Fruit fly (Drosophila melanogaster) whole organism, embryonic: ENCODE data around the gene Vha16-3.

ENCODE experiments used
- CG1024 ChIP-seq: fragments of 200-800 bp; sonication (Bioruptor generic); IDR thresholded peaks from 2 replicates; pipeline ENCODE4 v1.3.6; 2022; ENCODE audit warnings: missing biosample characterization, missing genetic modification characterization
- CG10274 ChIP-seq: fragments of 200-800 bp; sonication (Bioruptor generic); optimal IDR thresholded peaks from 3 replicates; lab custom pipeline; 2017; ENCODE audit warnings: missing biosample characterization, mild to moderate bottlenecking, missing genetic modification characterization
- CG10543 ChIP-seq: fragments of 200-800 bp; sonication (Bioruptor generic); optimal IDR thresholded peaks from 3 replicates; lab custom pipeline; 2017; ENCODE audit warnings: missing biosample characterization, mild to moderate bottlenecking, missing genetic modification characterization, moderate library complexity
- CG11093 ChIP-seq: fragments of 200-800 bp; sonication (Bioruptor generic); IDR thresholded peaks from 3 replicates; pipeline ENCODE4 v1.3.6; 2022; ENCODE audit warnings: missing biosample characterization, missing genetic modification characterization
- CG12391 ChIP-seq: fragments of 200-800 bp; sonication (Bioruptor generic); optimal IDR thresholded peaks from 3 replicates; lab custom pipeline; 2018; ENCODE audit warnings: missing biosample characterization, mild to moderate bottlenecking, missing genetic modification characterization, moderate library complexity
- CG12659 ChIP-seq: fragments of 200-800 bp; sonication (Bioruptor generic); optimal IDR thresholded peaks from 3 replicates; lab custom pipeline; 2017; ENCODE audit warnings: mild to moderate bottlenecking, missing biosample characterization, missing genetic modification reagents, missing genetic modification characterization
- CG12769 ChIP-seq: fragments of 200-800 bp; sonication (Bioruptor generic); optimal IDR thresholded peaks from 2 replicates; lab custom pipeline; 2019; ENCODE audit warnings: missing biosample characterization, mild to moderate bottlenecking, missing genetic modification characterization, moderate library complexity
- CG13296 ChIP-seq: fragments of 200-800 bp; sonication (Bioruptor generic); optimal IDR thresholded peaks from 3 replicates; lab custom pipeline; 2018; ENCODE audit warnings: missing biosample characterization, mild to moderate bottlenecking, missing genetic modification characterization
- CG14710 ChIP-seq: fragments of 200-800 bp; sonication (Bioruptor generic); optimal IDR thresholded peaks from 3 replicates; lab custom pipeline; 2019; ENCODE audit warnings: missing biosample characterization, mild to moderate bottlenecking, missing genetic modification characterization, moderate library complexity
- CG15514 ChIP-seq: fragments of 200-800 bp; sonication (Bioruptor generic); optimal IDR thresholded peaks from 3 replicates; lab custom pipeline; 2017; ENCODE audit warnings: missing biosample characterization, missing genetic modification characterization, mild to moderate bottlenecking, moderate library complexity, missing genetic modification reagents
- CG17328 ChIP-seq: fragments of 200-800 bp; sonication (Bioruptor generic); IDR thresholded peaks from 2 replicates; pipeline ENCODE4 v1.3.6; 2022; ENCODE audit warnings: missing biosample characterization, missing genetic modification characterization
- CG17568 ChIP-seq: fragments of 200-800 bp; sonication (Bioruptor generic); optimal IDR thresholded peaks from 2 replicates; lab custom pipeline; 2018; ENCODE audit warnings: missing biosample characterization, mild to moderate bottlenecking, missing genetic modification characterization, moderate library complexity
- CG17612 ChIP-seq: fragments of 200-800 bp; sonication (Bioruptor generic); IDR thresholded peaks from 2 replicates; pipeline ENCODE4 v1.3.6; 2022; ENCODE audit warnings: missing biosample characterization, missing genetic modification characterization
- CG2678 ChIP-seq: fragments of 200-800 bp; sonication (Bioruptor generic); optimal IDR thresholded peaks from 3 replicates; lab custom pipeline; 2019; ENCODE audit warnings: missing biosample characterization, mild to moderate bottlenecking, missing genetic modification characterization, moderate library complexity
- CG2712 ChIP-seq: fragments of 200-800 bp; optimal IDR thresholded peaks from 3 replicates; lab custom pipeline; 2019; ENCODE audit warnings: missing biosample characterization, mild to moderate bottlenecking, missing genetic modification characterization, moderate library complexity
- CG32767 ChIP-seq: fragments of 200-800 bp; sonication (Bioruptor generic); IDR thresholded peaks from 2 replicates; pipeline ENCODE4 v1.3.6; 2022; ENCODE audit warnings: missing biosample characterization, missing genetic modification characterization
- CG33213 ChIP-seq: fragments of 200-800 bp; sonication (Bioruptor generic); optimal IDR thresholded peaks from 3 replicates; lab custom pipeline; 2016; ENCODE audit warnings: missing biosample characterization, missing genetic modification characterization
- CG34376 ChIP-seq: fragments of 200-800 bp; sonication (Bioruptor generic); optimal IDR thresholded peaks from 2 replicates; lab custom pipeline; 2018; ENCODE audit warnings: missing biosample characterization, mild to moderate bottlenecking, missing genetic modification characterization
- CG34422 ChIP-seq: fragments of 200-800 bp; sonication (Bioruptor generic); IDR thresholded peaks from 3 replicates; pipeline ENCODE4 v1.3.6; 2022; ENCODE audit warnings: missing biosample characterization, missing genetic modification characterization
- CG4820 ChIP-seq: fragments of 200-800 bp; sonication (Bioruptor generic); optimal IDR thresholded peaks from 3 replicates; lab custom pipeline; 2016; ENCODE audit warnings: missing biosample characterization, missing genetic modification characterization
- CG8944 ChIP-seq: fragments of 200-800 bp; sonication (Bioruptor generic); optimal IDR thresholded peaks from 3 replicates; lab custom pipeline; 2016; ENCODE audit warnings: missing biosample characterization, missing genetic modification characterization
- CHES-1-like ChIP-seq: fragments of 200-800 bp; sonication (Bioruptor generic); optimal IDR thresholded peaks from 2 replicates; lab custom pipeline; 2016; ENCODE audit warnings: missing biosample characterization, missing genetic modification characterization
- CoRest ChIP-seq: fragments of 200-800 bp; sonication (Bioruptor generic); optimal IDR thresholded peaks from 3 replicates; lab custom pipeline; 2018; ENCODE audit warnings: missing biosample characterization, mild to moderate bottlenecking, missing genetic modification characterization, moderate library complexity
- Doc3 ChIP-seq: fragments of 200-800 bp; sonication (Bioruptor generic); IDR thresholded peaks from 3 replicates; pipeline ENCODE4 v1.3.6; 2022; ENCODE audit warnings: missing biosample characterization, missing genetic modification characterization; ENCODE audit not compliant: partially characterized antibody
- Fer3 ChIP-seq: fragments of 200-800 bp; sonication (Bioruptor generic); optimal IDR thresholded peaks from 2 replicates; lab custom pipeline; 2018; ENCODE audit warnings: missing biosample characterization, mild to moderate bottlenecking, missing genetic modification characterization, moderate library complexity
- Hmr ChIP-seq: fragments of 200-800 bp; sonication (Bioruptor generic); optimal IDR thresholded peaks from 3 replicates; lab custom pipeline; 2017; ENCODE audit warnings: mild to moderate bottlenecking, missing biosample characterization, missing genetic modification reagents, missing genetic modification characterization
- Ptx1 ChIP-seq: fragments of 200-800 bp; sonication (Bioruptor generic); IDR thresholded peaks from 2 replicates; pipeline ENCODE4 v1.3.6; 2022; ENCODE audit warnings: missing biosample characterization, missing genetic modification characterization
- Rfx ChIP-seq: fragments of 200-800 bp; sonication (Bioruptor generic); IDR thresholded peaks from 2 replicates; pipeline ENCODE4 v1.3.6; 2022; ENCODE audit warnings: missing biosample characterization, missing genetic modification characterization
- ab ChIP-seq: fragments of 200-800 bp; sonication (Bioruptor generic); optimal IDR thresholded peaks from 2 replicates; lab custom pipeline; 2016; ENCODE audit warnings: missing biosample characterization, missing genetic modification characterization
- ac ChIP-seq: fragments of 200-800 bp; sonication (Bioruptor generic); optimal IDR thresholded peaks from 3 replicates; lab custom pipeline; 2017; ENCODE audit warnings: missing biosample characterization, mild to moderate bottlenecking, missing genetic modification characterization
- btn ChIP-seq: fragments of 200-800 bp; sonication (Bioruptor generic); optimal IDR thresholded peaks from 2 replicates; lab custom pipeline; 2016; ENCODE audit warnings: missing biosample characterization, missing genetic modification characterization
- caup ChIP-seq: fragments of 200-800 bp; sonication (Bioruptor generic); optimal IDR thresholded peaks from 3 replicates; lab custom pipeline; 2017; ENCODE audit warnings: missing biosample characterization, mild to moderate bottlenecking, missing genetic modification characterization, moderate library complexity; ENCODE audit not compliant: severe bottlenecking
- eve ChIP-seq, 2 experiments: fragments of >200 bp; optimal IDR thresholded peaks; 2 replicates each; lab custom pipeline; 2017; ENCODE audit warnings: missing biosample characterization in 2 of 2, missing genetic modification characterization in 2 of 2
- eyg ChIP-seq: fragments of 200-800 bp; sonication (Bioruptor generic); optimal IDR thresholded peaks from 3 replicates; lab custom pipeline; 2016; ENCODE audit warnings: missing biosample characterization, missing genetic modification characterization
- fd96Cb ChIP-seq: fragments of 200-800 bp; sonication (Bioruptor generic); optimal IDR thresholded peaks from 2 replicates; lab custom pipeline; 2018; ENCODE audit warnings: missing biosample characterization, mild to moderate bottlenecking, missing genetic modification characterization, moderate library complexity
- ind ChIP-seq: fragments of 200-800 bp; sonication (Bioruptor generic); optimal IDR thresholded peaks from 3 replicates; lab custom pipeline; 2016; ENCODE audit warnings: missing biosample characterization, missing genetic modification characterization
- jigr1 ChIP-seq: fragments of 200-800 bp; sonication (Bioruptor generic); IDR thresholded peaks from 3 replicates; pipeline ENCODE4 v1.3.6; 2022; ENCODE audit warnings: missing biosample characterization, missing genetic modification characterization
- lola ChIP-seq, 3 experiments: fragments of >200 bp in 2 of 3; fragments of 200-800 bp in 1 of 3; sonication (Bioruptor generic) in 1 of 3; optimal IDR thresholded peaks; 2 replicates each; lab custom pipeline; 2017 to 2019; ENCODE audit warnings: missing biosample characterization in 3 of 3, missing genetic modification characterization in 3 of 3, mild to moderate bottlenecking in 1 of 3, moderate library complexity in 1 of 3
- mam ChIP-seq: fragments of 200-800 bp; sonication (Bioruptor generic); optimal IDR thresholded peaks from 3 replicates; lab custom pipeline; 2016; ENCODE audit warnings: missing biosample characterization, missing genetic modification characterization
- pfk ChIP-seq: fragments of 200-800 bp; sonication (Bioruptor generic); optimal IDR thresholded peaks from 2 replicates; lab custom pipeline; 2018; ENCODE audit warnings: missing biosample characterization, mild to moderate bottlenecking, missing genetic modification characterization, moderate library complexity
- repo ChIP-seq: fragments of 200-800 bp; sonication (Bioruptor generic); optimal IDR thresholded peaks from 2 replicates; lab custom pipeline; 2016; ENCODE audit warnings: missing biosample characterization, missing genetic modification characterization
- scrt ChIP-seq: fragments of 200-800 bp; sonication (Bioruptor generic); optimal IDR thresholded peaks from 2 replicates; lab custom pipeline; 2018; ENCODE audit warnings: missing biosample characterization, mild to moderate bottlenecking, missing genetic modification characterization, moderate library complexity
- sens ChIP-seq: fragments of 200-800 bp; sonication (Bioruptor generic); peaks from one replicate; lab custom pipeline; 2016; ENCODE audit warnings: missing biosample characterization, missing genetic modification characterization
- stc ChIP-seq: fragments of 200-800 bp; sonication (Bioruptor generic); IDR thresholded peaks from 2 replicates; pipeline ENCODE4 v1.3.6; 2022; ENCODE audit warnings: missing biosample characterization, missing genetic modification characterization
- tgo ChIP-seq: fragments of 200-800 bp; sonication (Bioruptor generic); IDR thresholded peaks from 3 replicates; pipeline ENCODE4 v1.3.6; 2022; ENCODE audit warnings: missing biosample characterization, missing genetic modification characterization
- tin ChIP-seq: fragments of 200-800 bp; sonication (Bioruptor generic); optimal IDR thresholded peaks from 3 replicates; lab custom pipeline; 2016; ENCODE audit warnings: missing biosample characterization, missing genetic modification characterization
- unpg ChIP-seq: fragments of 200-800 bp; sonication (Bioruptor generic); optimal IDR thresholded peaks from 3 replicates; lab custom pipeline; 2018; ENCODE audit warnings: missing biosample characterization, mild to moderate bottlenecking, missing genetic modification characterization, moderate library complexity
- wek ChIP-seq: fragments of 200-800 bp; sonication (Bioruptor generic); optimal IDR thresholded peaks from 3 replicates; lab custom pipeline; 2018; ENCODE audit warnings: missing biosample characterization, mild to moderate bottlenecking, missing genetic modification characterization, moderate library complexity
- zfh1 ChIP-seq: fragments of 200-800 bp; sonication (Bioruptor generic); IDR thresholded peaks from 3 replicates; pipeline ENCODE4 v1.3.6; 2022; ENCODE audit warnings: missing biosample characterization, missing genetic modification characterization
- zfh2 ChIP-seq: fragments of 200-800 bp; sonication (Bioruptor generic); optimal IDR thresholded peaks from 2 replicates; lab custom pipeline; 2016; ENCODE audit warnings: missing biosample characterization, missing genetic modification characterization

The Vha16-3 gene

DNA sequence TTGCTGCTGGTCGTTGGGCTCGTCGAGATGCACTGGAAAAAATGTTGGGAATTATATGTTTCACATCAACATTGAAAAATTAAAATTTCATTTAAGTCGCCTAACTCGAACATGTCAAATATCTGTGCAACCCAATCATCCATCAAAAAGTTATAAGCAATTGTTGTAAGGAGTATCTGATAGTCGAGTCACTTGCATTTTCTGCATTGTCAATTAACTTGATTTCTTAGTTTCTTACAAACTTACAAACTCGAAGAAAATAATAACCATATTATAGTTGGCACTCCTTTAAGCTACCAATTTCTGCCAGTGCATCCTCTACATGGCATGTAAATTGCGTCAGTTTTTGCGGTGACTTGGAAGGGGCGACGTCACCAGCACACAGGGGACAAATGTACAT lies 10.0 kb downstream of the Vha16-3 start (continued):
- TF ChIP-seq caup (GFP tag; lab: Kevin White, UChicago) (peak; percentile 11), ind (peak; percentile 8), zfh2 (GFP tag; lab: Kevin White, UChicago) (no peak), Fer3 (peak; percentile 2), zfh1 (GFP tag; lab: Robert Waterston, UW) (peak; percentile 55; the same call in 1 of the 3 replicates), Rfx (GFP tag; lab: Robert Waterston, UW) (no peak), eve (GFP tag; optimal IDR thresholded peaks at IDR 0.05; lab: Kevin White, UChicago) (peak in 1 of 2 experiments; percentile 67), unpg (GFP tag; lab: Kevin White, UChicago) (peak; percentile 44), CG2712 (tag; lab: Kevin White, UChicago) (peak; percentile 68), ac (GFP tag; lab: Kevin White, UChicago) (no peak), CG4820 (GFP tag; lab: Kevin White, UChicago) (peak; percentile 45), CG11093 (GFP tag; lab: Robert Waterston, UW) (0 out of 3 replicates have a peak, but pooled peaks have one; percentile 28), stc (GFP tag; lab: Robert Waterston, UW) (no peak; the same call in 1 of the 2 replicates), CG32767 (GFP tag; lab: Robert Waterston, UW) (no peak), CG34422 (0 out of 3 replicates have a peak, but pooled peaks have one; percentile 32), CG15514 (GFP tag; lab: Kevin White, UChicago) (peak; percentile 17), CG17612 (GFP tag; lab: Robert Waterston, UW) (no peak), btn (GFP tag; lab: Kevin White, UChicago) (peak; percentile 29), lola (GFP tag; optimal IDR thresholded peaks at IDR 0.05; lab: Kevin White, UChicago) (peak in 1 of 3 experiments; percentile 29), CG2678 (peak; percentile 70), CG10274 (GFP tag; lab: Kevin White, UChicago) (no peak), fd96Cb (peak; percentile 40), CG17568 (GFP tag; lab: Kevin White, UChicago) (no peak), CG34376 (GFP tag; lab: Kevin White, UChicago) (no peak), CG10543 (GFP tag; lab: Kevin White, UChicago) (no peak), Hmr (GFP tag; lab: Kevin White, UChicago) (peak; percentile 42), repo (no peak), CG12391 (tag; lab: Kevin White, UChicago) (peak; percentile 45), CoRest (peak; percentile 27), mam (GFP tag; lab: Kevin White, UChicago) (peak; percentile 43), CG13296 (no peak), CG14710 (tag; lab: Kevin White, UChicago) (peak; percentile 36), CG12769 (tag; lab: Kevin White, UChicago) (no peak), eyg (peak; percentile 21), CG12659 (peak; percentile 1), CG8944 (GFP tag; lab: Kevin White, UChicago) (peak; percentile 15), tgo (peak; percentile 18; the same call in 1 of the 3 replicates), wek (GFP tag; lab: Kevin White, UChicago) (no peak), tin (GFP tag; lab: Kevin White, UChicago) (peak; percentile 35), pfk (GFP tag; lab: Kevin White, UChicago) (no peak), Ptx1 (GFP tag; lab: Robert Waterston, UW) (0 out of 2 replicates have a peak, but pooled peaks have one; percentile 20), CG17328 (GFP tag; lab: Robert Waterston, UW) (peak; percentile 33; the same call in 1 of the 2 replicates), jigr1 (0 out of 3 replicates have a peak, but pooled peaks have one; percentile 22), Doc3 (GFP tag; lab: Robert Waterston, UW) (no peak), sens (GFP tag; lab: Kevin White, UChicago) (peak; percentile 79), scrt (no peak), ab (GFP tag; lab: Kevin White, UChicago) (no peak), CHES-1-like (GFP tag; lab: Kevin White, UChicago) (peak; percentile 28), CG33213 (GFP tag; lab: Kevin White, UChicago) (no peak), CG1024 (no peak)
